Worm (Caenorhabditis elegans) whole organism, L3 larva: ENCODE measurements around the gene C06E2.5.

Experiments
- ZK546.5 ChIP-seq: sonication (generic microtip); optimal IDR thresholded peaks from 2 replicates; lab custom pipeline; 2017; ENCODE audit warnings: missing biosample characterization, missing genetic modification characterization
- aly-2 ChIP-seq: fragments of 150-350 bp; optimal IDR thresholded peaks from 2 replicates; lab custom pipeline; 2014; ENCODE audit warnings: missing biosample characterization, missing genetic modification characterization
- fos-1 ChIP-seq: fragments of 150-350 bp; optimal IDR thresholded peaks from 2 replicates; lab custom pipeline; 2014; ENCODE audit warnings: missing biosample characterization, missing genetic modification characterization
- mdl-1 ChIP-seq: fragments of 150-350 bp; optimal IDR thresholded peaks from 2 replicates; lab custom pipeline; 2014; ENCODE audit warnings: missing biosample characterization, missing genetic modification characterization
- nhr-12 ChIP-seq: fragments of 150-350 bp; optimal IDR thresholded peaks from 2 replicates; lab custom pipeline; 2014; ENCODE audit warnings: missing biosample characterization, missing genetic modification characterization
- nhr-23 ChIP-seq: fragments of 150-350 bp; optimal IDR thresholded peaks from 2 replicates; lab custom pipeline; 2014; ENCODE audit warnings: missing biosample characterization, missing genetic modification reagents, missing genetic modification characterization
- nhr-25 ChIP-seq: sonication (generic microtip); optimal IDR thresholded peaks from 2 replicates; lab custom pipeline; 2017; ENCODE audit warnings: missing biosample characterization, missing genetic modification characterization
- unc-39 ChIP-seq: sonication (generic microtip); optimal IDR thresholded peaks from 4 replicates; lab custom pipeline; 2017; ENCODE audit warnings: missing biosample characterization, missing genetic modification characterization
- unc-62 ChIP-seq: fragments of 150-350 bp; sonication (generic microtip); optimal IDR thresholded peaks from 4 replicates; lab custom pipeline; 2014; ENCODE audit warnings: missing biosample characterization, missing genetic modification reagents, missing genetic modification characterization
- zag-1 ChIP-seq: fragments of 150-350 bp; optimal IDR thresholded peaks from 2 replicates; lab custom pipeline; 2014; ENCODE audit warnings: missing biosample characterization, missing genetic modification characterization
- ztf-11 ChIP-seq: fragments of 150-350 bp; optimal IDR thresholded peaks from 2 replicates; lab custom pipeline; 2014; ENCODE audit warnings: missing biosample characterization, missing genetic modification characterization

ce11 chrX:8828365-8828764, 29.4 kb downstream of the C06E2.5 start, which contains the start of gene rcs-1:
- TF ChIP-seq zag-1: no peak
- no peak for TF ChIP-seq ZK546.5 (tag; lab: Kevin White, UChicago)
- no peak for TF ChIP-seq fos-1 (tag; lab: Kevin White, UChicago)
- no peak for TF ChIP-seq unc-62 (GFP tag; lab: Kevin White, UChicago)
- no peak for TF ChIP-seq aly-2 (tag; lab: Kevin White, UChicago)
- no peak for TF ChIP-seq nhr-12 (tag; lab: Kevin White, UChicago)
- no peak for TF ChIP-seq ztf-11 (tag; lab: Kevin White, UChicago)
- TF ChIP-seq mdl-1: no peak
- TF ChIP-seq nhr-23 (tag; lab: Kevin White, UChicago): no peak
- no peak for TF ChIP-seq unc-39 (tag; lab: Kevin White, UChicago)
- TF ChIP-seq nhr-25 (tag; lab: Kevin White, UChicago): no peak
